Worm (Caenorhabditis elegans): ENCODE data around the gene F58H1.3.

Gene F58H1.3

DNA sequence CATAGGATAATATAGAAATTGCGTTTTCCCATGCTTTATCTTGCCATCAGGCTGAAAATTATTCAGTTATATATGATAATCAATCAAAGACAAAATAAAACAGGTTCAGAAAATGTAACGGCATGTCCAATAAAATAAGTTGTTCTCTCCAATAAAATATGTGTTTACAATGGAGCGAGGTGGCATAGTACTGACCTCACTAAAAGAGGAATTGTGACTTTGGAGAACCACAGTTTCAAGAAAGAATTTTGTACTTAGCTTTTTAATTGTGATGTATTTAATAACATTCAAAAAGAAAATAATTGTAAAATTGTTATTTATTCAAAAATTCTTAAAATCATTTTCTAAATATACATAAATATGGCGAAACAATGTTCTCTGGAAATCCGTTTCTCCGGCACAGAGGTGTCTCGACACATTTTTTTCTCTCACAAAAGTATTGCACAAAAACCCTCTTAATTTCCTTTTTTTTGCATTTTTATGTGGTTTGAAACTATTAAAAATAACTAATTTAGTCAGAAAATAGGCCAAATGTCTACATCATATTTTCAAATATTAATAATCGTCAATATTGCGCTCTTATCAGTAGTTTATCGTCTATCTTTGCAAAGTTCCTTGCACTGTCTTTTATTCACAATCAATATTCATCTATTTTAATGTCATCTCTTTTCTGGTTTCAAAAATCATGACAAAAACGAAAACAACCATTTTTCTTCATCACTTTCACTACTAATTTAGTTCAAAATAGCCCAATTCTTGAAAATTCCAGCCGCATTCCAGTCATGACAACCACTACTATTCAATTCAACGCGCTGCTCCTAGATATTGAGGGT is at the start of gene F58H1.3, which contains the start of gene aman-2:
Gene F58H1.3 (plus strand): TSS at position 783 of the 833 bp plus-strand sequence.
Gene aman-2 (minus strand): TSS at position 51 of the 833 bp plus-strand sequence.
- TF ChIP-seq ttx-3 (tag; optimal IDR thresholded peaks at IDR 0.05): peak; percentile 57
- TF ChIP-seq unc-42 (tag; optimal IDR thresholded peaks at IDR 0.05): peak; percentile 63
- peak; percentile 75 for TF ChIP-seq ahr-1 (tag; optimal IDR thresholded peaks at IDR 0.05)
- TF ChIP-seq C38D4.7 (GFP tag; optimal IDR thresholded peaks at IDR 0.05): peak; percentile 13
- TF ChIP-seq npax-4 (tag; optimal IDR thresholded peaks at IDR 0.05): no peak
- TF ChIP-seq C08G9.2 (tag; optimal IDR thresholded peaks at IDR 0.05): peak; percentile 72
- TF ChIP-seq ceh-48 (tag; optimal IDR thresholded peaks at IDR 0.05): peak; percentile 35
- TF ChIP-seq lim-6 (tag; optimal IDR thresholded peaks at IDR 0.05): peak; percentile 7
- TF ChIP-seq ceh-31 (tag; optimal IDR thresholded peaks at IDR 0.05): peak; percentile 91
- peak; percentile 38 for TF ChIP-seq ceh-18 (tag; optimal IDR thresholded peaks at IDR 0.05)
- TF ChIP-seq sox-4 (tag; optimal IDR thresholded peaks at IDR 0.05): no peak
- TF ChIP-seq hlh-15 (tag; optimal IDR thresholded peaks at IDR 0.05): peak; percentile 73
- no peak for TF ChIP-seq pha-4 (tag; optimal IDR thresholded peaks at IDR 0.05)
- peak; percentile 92 for TF ChIP-seq hlh-8 (tag; optimal IDR thresholded peaks at IDR 0.05)
- TF ChIP-seq fax-1 (tag; optimal IDR thresholded peaks at IDR 0.05): peak; percentile 85
- TF ChIP-seq unc-3 (GFP tag; conservative IDR thresholded peaks at IDR 0.05): no peak
- peak; percentile 68 for TF ChIP-seq unc-3 (tag; optimal IDR thresholded peaks at IDR 0.05)
- peak; percentile 89 for TF ChIP-seq tbx-2 (tag; optimal IDR thresholded peaks at IDR 0.05)
- TF ChIP-seq zip-5 (tag; optimal IDR thresholded peaks at IDR 0.05): peak; percentile 96
- TF ChIP-seq ztf-16 (tag; optimal IDR thresholded peaks at IDR 0.05): peak; percentile 12
- peak; percentile 48 for TF ChIP-seq rnt-1 (tag; optimal IDR thresholded peaks at IDR 0.05)
- no peak for TF ChIP-seq pag-3 (tag; optimal IDR thresholded peaks at IDR 0.05; ENCODE audit: borderline replicate concordance)
- peak; percentile 89 for TF ChIP-seq elt-2 (tag; optimal IDR thresholded peaks at IDR 0.05)
- TF ChIP-seq unc-86 (tag; optimal IDR thresholded peaks at IDR 0.05): peak; percentile 77
- peak; percentile 28 for TF ChIP-seq lin-11 (tag; optimal IDR thresholded peaks at IDR 0.05)
- peak; percentile 54 for TF ChIP-seq pqm-1 (tag; optimal IDR thresholded peaks at IDR 0.05)
- no peak for TF ChIP-seq nhr-232 (tag; optimal IDR thresholded peaks at IDR 0.05)
- TF ChIP-seq ceh-34 (tag; optimal IDR thresholded peaks at IDR 0.05): peak; percentile 36
- TF ChIP-seq tbx-7 (tag; optimal IDR thresholded peaks at IDR 0.05): peak; percentile 82
- peak; percentile 86 for TF ChIP-seq ceh-14 (tag; optimal IDR thresholded peaks at IDR 0.05)
- peak; percentile 86 for TF ChIP-seq ref-2 (tag; optimal IDR thresholded peaks at IDR 0.05)
- TF ChIP-seq ets-4 (tag; optimal IDR thresholded peaks at IDR 0.05): peak; percentile 81
- no peak for TF ChIP-seq Y22D7AL.16 (tag; optimal IDR thresholded peaks at IDR 0.05)
- no peak for TF ChIP-seq hlh-13 (GFP tag; optimal IDR thresholded peaks at IDR 0.05)
- TF ChIP-seq ceh-6 (GFP tag; optimal IDR thresholded peaks at IDR 0.05): no peak
- TF ChIP-seq ceh-2 (tag; optimal IDR thresholded peaks at IDR 0.05): peak; percentile 76
- no peak for TF ChIP-seq sdc-2 (tag; optimal IDR thresholded peaks at IDR 0.05)
- TF ChIP-seq pax-1 (tag; optimal IDR thresholded peaks at IDR 0.05): no peak

DNA sequence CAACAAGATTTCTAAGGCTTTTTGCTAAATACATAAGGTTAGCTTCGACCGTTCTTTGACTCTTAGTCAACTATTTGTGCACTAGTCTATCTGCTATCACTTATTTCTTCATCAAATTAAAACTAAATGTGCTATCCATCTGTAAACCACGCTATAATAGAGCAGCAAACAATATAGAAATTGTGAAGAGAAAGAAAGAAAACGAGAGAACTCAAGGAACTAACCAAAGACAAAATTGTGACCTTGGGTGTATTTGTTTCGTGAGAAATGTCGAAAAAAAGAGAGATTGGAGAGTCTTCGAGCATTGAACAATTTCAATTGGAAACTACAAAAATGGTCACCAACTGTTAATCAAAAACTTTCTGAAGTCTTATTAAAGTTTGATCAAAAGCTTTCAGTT is 48.7 kb upstream of the F58H1.3 start:
- TF ChIP-seq rnt-1 (tag; optimal IDR thresholded peaks at IDR 0.05) (no peak), T23F11.4 (GFP tag; optimal IDR thresholded peaks at IDR 0.05) (no peak), ceh-14 (tag; optimal IDR thresholded peaks at IDR 0.05) (no peak), unc-86 (tag; optimal IDR thresholded peaks at IDR 0.05) (no peak), ceh-6 (GFP tag; optimal IDR thresholded peaks at IDR 0.05) (no peak)

DNA sequence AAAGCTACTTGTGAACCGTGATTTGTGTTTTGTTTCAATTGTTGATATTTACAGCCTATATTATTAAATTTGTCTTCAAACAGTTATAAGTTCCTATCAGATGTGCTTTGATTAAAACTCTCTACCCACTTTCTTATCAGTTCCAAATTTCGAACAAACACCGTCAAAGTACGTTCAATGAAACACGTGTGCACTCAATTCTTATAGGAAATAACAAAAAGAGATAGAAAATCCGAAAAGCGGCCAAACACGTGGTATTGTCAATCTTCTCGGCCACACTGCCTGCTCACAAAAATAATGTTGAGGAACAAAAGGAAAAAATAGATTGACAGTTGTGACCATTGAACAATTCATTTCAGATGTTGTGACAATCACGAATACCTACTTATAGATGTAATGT is 47.8 kb upstream of the F58H1.3 start:
- TF ChIP-seq elt-2 (tag; optimal IDR thresholded peaks at IDR 0.05) (peak; percentile 38), unc-55 (GFP tag; optimal IDR thresholded peaks at IDR 0.05) (no peak)

All from whole organism, late embryonic.